Fruit fly (Drosophila melanogaster) whole organism: Measurements from ENCODE around the gene Mst85C.

ENCODE experiments used
- CG8478 ChIP-seq: fragments of >200 bp; optimal IDR thresholded peaks from 2 replicates; lab custom pipeline; 2018; ENCODE audit warnings: inconsistent platforms
- Dll ChIP-seq: fragments of >200 bp; optimal IDR thresholded peaks from 2 replicates; lab custom pipeline; 2017
- EcR ChIP-seq, 2 experiments: fragments of >200 bp; optimal IDR thresholded peaks; 2 replicates each; lab custom pipeline; 2017; ENCODE audit warnings: missing biosample characterization in 2 of 2, missing genetic modification characterization in 2 of 2, missing genetic modification reagents in 2 of 2
- pan ChIP-seq: fragments of >200 bp; optimal IDR thresholded peaks from 2 replicates; lab custom pipeline; 2017

- TF ChIP-seq EcR (GFP tag; optimal IDR thresholded peaks at IDR 0.05; lab: Kevin White, UChicago) = no peak
- no peak for TF ChIP-seq Dll (lab: Kevin White, UChicago)
- TF ChIP-seq CG8478 (lab: Kevin White, UChicago) = no peak
- no peak for TF ChIP-seq pan (lab: Kevin White, UChicago)
Measured at dm6 chr3R:9013765-9014380, 34.6 kb upstream of the Mst85C start.
